Worm (Caenorhabditis elegans) whole organism, mixed stage, embryonic: ENCODE data around the gene srbc-33.

Source experiments
- ces-1 ChIP-seq: fragments of 150-350 bp; optimal IDR thresholded peaks from 2 replicates; lab custom pipeline; 2014; ENCODE audit warnings: missing biosample characterization, missing genetic modification reagents, missing genetic modification characterization
- flh-1 ChIP-seq: fragments of 200-800 bp; sonication (Bioruptor generic); optimal IDR thresholded peaks from 2 replicates; lab custom pipeline; 2018; ENCODE audit warnings: mild to moderate bottlenecking, missing genetic modification characterization, moderate library complexity, missing compliant biosample characterization
- mep-1 ChIP-seq: fragments of 150-350 bp; optimal IDR thresholded peaks from 2 replicates; lab custom pipeline; 2017; ENCODE audit warnings: missing biosample characterization, missing genetic modification reagents, missing genetic modification characterization, inconsistent platforms
- nhr-12 ChIP-seq: fragments of 150-350 bp; optimal IDR thresholded peaks from 2 replicates; lab custom pipeline; 2014; ENCODE audit warnings: missing biosample characterization, missing genetic modification characterization
- nhr-2 ChIP-seq: fragments of 150-350 bp; optimal IDR thresholded peaks from 2 replicates; lab custom pipeline; 2014; ENCODE audit warnings: missing biosample characterization, missing genetic modification characterization
- nhr-28 ChIP-seq: fragments of 150-350 bp; optimal IDR thresholded peaks from 2 replicates; lab custom pipeline; 2014; ENCODE audit warnings: missing biosample characterization, missing genetic modification characterization
- nhr-76 ChIP-seq: sonication (generic microtip); optimal IDR thresholded peaks from 2 replicates; lab custom pipeline; 2017; ENCODE audit warnings: missing biosample characterization, missing genetic modification characterization
- pha-4 ChIP-seq: fragments of 150-350 bp; optimal IDR thresholded peaks from 2 replicates; lab custom pipeline; 2018; ENCODE audit warnings: missing biosample characterization, missing genetic modification reagents, missing genetic modification characterization
- sem-2 ChIP-seq: fragments of 200-800 bp; sonication (Bioruptor generic); optimal IDR thresholded peaks from 2 replicates; lab custom pipeline; 2018; ENCODE audit warnings: mild to moderate bottlenecking, missing genetic modification characterization, missing compliant biosample characterization
- snpc-4 ChIP-seq: fragments of 150-350 bp; optimal IDR thresholded peaks from 2 replicates; lab custom pipeline; 2014; ENCODE audit warnings: missing biosample characterization, missing genetic modification characterization
- unc-62 ChIP-seq: fragments of 150-350 bp; optimal IDR thresholded peaks from 2 replicates; lab custom pipeline; 2014; ENCODE audit warnings: missing biosample characterization, missing genetic modification reagents, missing genetic modification characterization

DNA sequence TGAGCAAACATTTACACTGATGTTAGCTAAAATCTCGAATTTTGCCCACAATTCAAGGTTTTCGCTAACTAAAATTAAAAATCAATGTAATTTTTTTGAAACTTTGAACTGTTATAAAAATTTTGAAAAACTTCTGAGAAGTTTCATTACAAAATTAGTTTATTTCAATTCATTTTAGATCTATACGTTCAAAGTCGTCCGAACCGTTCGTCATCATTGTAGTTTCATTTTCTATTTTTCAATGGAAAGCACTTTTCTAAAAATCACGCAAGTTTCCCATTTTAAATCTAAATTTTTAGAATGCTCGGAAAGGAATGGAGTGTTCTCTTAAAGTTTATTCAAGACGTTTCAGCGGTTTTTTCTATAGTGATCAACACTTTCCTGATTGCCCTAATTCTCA lies 25.3 kb upstream of the srbc-33 start, which contains the start of gene str-228:
- TF ChIP-seq ces-1 (GFP tag; lab: Kevin White, UChicago): no peak
- no peak for TF ChIP-seq nhr-76 (tag; lab: Kevin White, UChicago)
- no peak for TF ChIP-seq nhr-12 (tag; lab: Kevin White, UChicago)
- TF ChIP-seq nhr-28: no peak
- TF ChIP-seq unc-62: no peak
- no peak for TF ChIP-seq mep-1 (tag; lab: Kevin White, UChicago)
- no peak for TF ChIP-seq nhr-2 (tag; lab: Kevin White, UChicago)
- no peak for TF ChIP-seq flh-1 (GFP tag; lab: Kevin White, UChicago)
- no peak for TF ChIP-seq pha-4 (tag; lab: Kevin White, UChicago)
- TF ChIP-seq sem-2 (GFP tag; lab: Kevin White, UChicago): no peak
- TF ChIP-seq snpc-4 (tag; lab: Kevin White, UChicago): no peak
